Fruit fly (Drosophila melanogaster): ENCODE results near the gene CG31300.

Gene CG31300

dm6 chr3R:25265589-25266201, 17.7 kb upstream of the CG31300 start, which contains the start of the genes GlnRS and RIOK2 (continued):
- no peak for TF ChIP-seq CG1529 (GFP tag; optimal IDR thresholded peaks at IDR 0.05)
- TF ChIP-seq HLH4C (GFP tag; IDR thresholded peaks at IDR 0.05; ENCODE audit: partially characterized antibody) = peak; percentile 92
- TF ChIP-seq CG11247 (GFP tag; IDR thresholded peaks at IDR 0.05) = no peak
- TF ChIP-seq CG17359 (tag; optimal IDR thresholded peaks at IDR 0.05) = no peak
- TF ChIP-seq onecut (GFP tag; IDR thresholded peaks at IDR 0.05) = no peak
- TF ChIP-seq CG13775 (GFP tag; optimal IDR thresholded peaks at IDR 0.05) = no peak
- no peak for TF ChIP-seq ftz-f1 (GFP tag; optimal IDR thresholded peaks at IDR 0.05)
- TF ChIP-seq bcd (GFP tag; optimal IDR thresholded peaks at IDR 0.05) = no peak
- TF ChIP-seq CG7839 (tag; optimal IDR thresholded peaks at IDR 0.05) = no peak
- peak; percentile 94 for TF ChIP-seq CG16813 (GFP tag; IDR thresholded peaks at IDR 0.05; ENCODE audit: partially characterized antibody)
- TF ChIP-seq zen (tag; optimal IDR thresholded peaks at IDR 0.05) = peak; percentile 41
- no peak for TF ChIP-seq disco-r (GFP tag; optimal IDR thresholded peaks at IDR 0.05)
- TF ChIP-seq gcm2 (GFP tag; optimal IDR thresholded peaks at IDR 0.05) = no peak
- no peak for TF ChIP-seq mam (GFP tag; optimal IDR thresholded peaks at IDR 0.05)
- peak; percentile 67 for TF ChIP-seq Sry-β (GFP tag; optimal IDR thresholded peaks at IDR 0.05)
- TF ChIP-seq gro (GFP tag; optimal IDR thresholded peaks at IDR 0.05) = peak; percentile 54
- TF ChIP-seq B-H2 (GFP tag; optimal IDR thresholded peaks at IDR 0.05) = peak; percentile 53
- TF ChIP-seq Ada2b (GFP tag; IDR thresholded peaks at IDR 0.05) = no peak
- no peak for TF ChIP-seq Abd-B (GFP tag; optimal IDR thresholded peaks at IDR 0.05)
- TF ChIP-seq ATbp (GFP tag; optimal IDR thresholded peaks at IDR 0.05) = no peak
- no peak for TF ChIP-seq CG17568 (GFP tag; optimal IDR thresholded peaks at IDR 0.05)
- no peak for TF ChIP-seq CG4360 (GFP tag; IDR thresholded peaks at IDR 0.05)
- peak; percentile 94 for TF ChIP-seq CG9797 (GFP tag; optimal IDR thresholded peaks at IDR 0.05)
- no peak for TF ChIP-seq ab (GFP tag; optimal IDR thresholded peaks at IDR 0.05)
- no peak for TF ChIP-seq tll (GFP tag; optimal IDR thresholded peaks at IDR 0.05)
- TF ChIP-seq wek (GFP tag; optimal IDR thresholded peaks at IDR 0.05) = peak; percentile 11
- TF ChIP-seq sob (GFP tag; IDR thresholded peaks at IDR 0.05) = 0 out of 2 replicates have a peak, but pooled peaks have one; percentile 49
- TF ChIP-seq CG11456 (GFP tag; IDR thresholded peaks at IDR 0.05) = no peak
- TF ChIP-seq trem (tag; optimal IDR thresholded peaks at IDR 0.05) = peak; percentile 81
- TF ChIP-seq pros (GFP tag; optimal IDR thresholded peaks at IDR 0.05) = no peak
- peak; percentile 86 for TF ChIP-seq HmgZ (tag; optimal IDR thresholded peaks at IDR 0.05)
- TF ChIP-seq CG17912 (GFP tag; optimal IDR thresholded peaks at IDR 0.05) = peak; percentile 54
- TF ChIP-seq fu2 (GFP tag; optimal IDR thresholded peaks at IDR 0.05) = no peak
- no peak for TF ChIP-seq HHEX (GFP tag; optimal IDR thresholded peaks at IDR 0.05)
- no peak for TF ChIP-seq ttk (GFP tag; IDR thresholded peaks at IDR 0.05)
- TF ChIP-seq zfh1 (GFP tag; IDR thresholded peaks at IDR 0.05) = no peak
- TF ChIP-seq Blimp-1 (GFP tag; optimal IDR thresholded peaks at IDR 0.05) = no peak
- peak; percentile 48 for TF ChIP-seq CG2712 (tag; optimal IDR thresholded peaks at IDR 0.05)
- TF ChIP-seq CG9727 (GFP tag; optimal IDR thresholded peaks at IDR 0.05) = peak; percentile 0
- TF ChIP-seq ERR (GFP tag; optimal IDR thresholded peaks at IDR 0.05) = peak; percentile 35
- TF ChIP-seq CG12659 (GFP tag; optimal IDR thresholded peaks at IDR 0.05) = peak; percentile 64
- no peak for TF ChIP-seq Usf (GFP tag; optimal IDR thresholded peaks at IDR 0.05)
- TF ChIP-seq CG7372 (GFP tag; IDR thresholded peaks at IDR 0.05) = no peak
- peak; percentile 39 for TF ChIP-seq CG7271 (tag; optimal IDR thresholded peaks at IDR 0.05)
- no peak for TF ChIP-seq CG16779 (GFP tag; IDR thresholded peaks at IDR 0.05)
- no peak for TF ChIP-seq CG4424 (GFP tag; optimal IDR thresholded peaks at IDR 0.05)
- TF ChIP-seq sqz (GFP tag; optimal IDR thresholded peaks at IDR 0.05) = no peak
- no peak for TF ChIP-seq sens-2 (GFP tag; IDR thresholded peaks at IDR 0.05)
- TF ChIP-seq CG3847 (GFP tag; IDR thresholded peaks at IDR 0.05) = peak; percentile 45; the same call in 1 of the 2 replicates
- peak; percentile 7 for TF ChIP-seq grn (GFP tag; optimal IDR thresholded peaks at IDR 0.05)
